Worm (Caenorhabditis elegans) whole organism, young adult: ENCODE data around the gene hrg-10.

Source experiments
- F57C9.4 ChIP-seq: sonication (generic microtip); optimal IDR thresholded peaks from 2 replicates; lab custom pipeline; 2017; ENCODE audit warnings: mild to moderate bottlenecking, missing genetic modification characterization, missing compliant biosample characterization
- K12H6.12 ChIP-seq: fragments of 200-800 bp; sonication (Bioruptor generic); optimal IDR thresholded peaks from 2 replicates; lab custom pipeline; 2018; ENCODE audit warnings: mild to moderate bottlenecking, missing genetic modification characterization, missing compliant biosample characterization
- Y56A3A.18 ChIP-seq: fragments of 200-800 bp; sonication (Bioruptor generic); IDR thresholded peaks from 2 replicates; pipeline ENCODE4 v1.3.6; 2022; ENCODE audit warnings: missing genetic modification reagents, missing genetic modification characterization, missing compliant biosample characterization
- attf-3 ChIP-seq: fragments of 200-800 bp; sonication (Bioruptor generic); conservative IDR thresholded peaks from 2 replicates; pipeline ENCODE4 v1.3.6; 2022; ENCODE audit warnings: missing genetic modification reagents, missing genetic modification characterization, missing compliant biosample characterization
- ceh-40 ChIP-seq: fragments of 200-800 bp; sonication (Bioruptor generic); IDR thresholded peaks from 2 replicates; pipeline ENCODE4 v1.3.6; 2022; ENCODE audit warnings: missing genetic modification characterization, missing compliant biosample characterization
- efl-1 ChIP-seq: fragments of 150-350 bp; optimal IDR thresholded peaks from 2 replicates; lab custom pipeline; 2014; ENCODE audit warnings: missing biosample characterization, missing genetic modification reagents, missing genetic modification characterization
- madf-8 ChIP-seq: fragments of 200-800 bp; sonication (Bioruptor generic); conservative IDR thresholded peaks from 2 replicates; pipeline ENCODE4 v1.3.6; 2022; ENCODE audit warnings: missing genetic modification reagents, missing genetic modification characterization, missing compliant biosample characterization
- mcd-1 ChIP-seq: fragments of 200-800 bp; sonication (Bioruptor generic); IDR thresholded peaks from 2 replicates; pipeline ENCODE4 v1.3.6; 2022; ENCODE audit warnings: missing genetic modification reagents, missing genetic modification characterization, missing compliant biosample characterization
- pbrm-1 ChIP-seq: fragments of 200-800 bp; sonication (Bioruptor generic); IDR thresholded peaks from 2 replicates; pipeline ENCODE4 v1.3.6; 2022; ENCODE audit warnings: missing genetic modification reagents, missing genetic modification characterization, missing compliant biosample characterization
- somi-1 ChIP-seq: fragments of 200-800 bp; sonication (Bioruptor generic); optimal IDR thresholded peaks from 2 replicates; lab custom pipeline; 2018; ENCODE audit warnings: mild to moderate bottlenecking, missing genetic modification characterization, missing compliant biosample characterization
- tbp1 ChIP-seq: fragments of 200-800 bp; sonication (Bioruptor generic); optimal IDR thresholded peaks from 2 replicates; lab custom pipeline; 2018; ENCODE audit warnings: mild to moderate bottlenecking, missing genetic modification characterization, missing compliant biosample characterization
- unc-130 ChIP-seq: sonication (generic microtip); optimal IDR thresholded peaks from 2 replicates; lab custom pipeline; 2016; ENCODE audit warnings: missing genetic modification reagents, missing genetic modification characterization, missing compliant biosample characterization

ce11 chrV:18937578-18937977 lies 19.5 kb downstream of the hrg-10 start:
- TF ChIP-seq Y56A3A.18 (no peak), K12H6.12 (no peak), efl-1 (GFP tag; lab: Kevin White, UChicago) (no peak), F57C9.4 (tag; lab: Kevin White, UChicago) (no peak), tbp1 (no peak), mcd-1 (GFP tag; lab: Robert Waterston, UW) (no peak), unc-130 (GFP tag; lab: Kevin White, UChicago) (no peak), ceh-40 (GFP tag; lab: Robert Waterston, UW) (no peak), pbrm-1 (GFP tag; lab: Robert Waterston, UW) (no peak), madf-8 (no peak), somi-1 (GFP tag; lab: Kevin White, UChicago) (no peak), attf-3 (GFP tag; lab: Robert Waterston, UW) (no peak)
